Fruit fly (Drosophila melanogaster) whole organism: ENCODE data around the gene mtgo.

ENCODE experiments used
- CG8478 ChIP-seq: fragments of >200 bp; optimal IDR thresholded peaks from 2 replicates; lab custom pipeline; 2018; ENCODE audit warnings: inconsistent platforms
- Dll ChIP-seq: fragments of >200 bp; optimal IDR thresholded peaks from 2 replicates; lab custom pipeline; 2017
- EcR ChIP-seq, 2 experiments: fragments of >200 bp; optimal IDR thresholded peaks; 2 replicates each; lab custom pipeline; 2017; ENCODE audit warnings: missing biosample characterization in 2 of 2, missing genetic modification characterization in 2 of 2, missing genetic modification reagents in 2 of 2
- pan ChIP-seq: fragments of >200 bp; optimal IDR thresholded peaks from 2 replicates; lab custom pipeline; 2017
- psq ChIP-seq: fragments of >200 bp; optimal IDR thresholded peaks from 2 replicates; lab custom pipeline; 2017

DNA sequence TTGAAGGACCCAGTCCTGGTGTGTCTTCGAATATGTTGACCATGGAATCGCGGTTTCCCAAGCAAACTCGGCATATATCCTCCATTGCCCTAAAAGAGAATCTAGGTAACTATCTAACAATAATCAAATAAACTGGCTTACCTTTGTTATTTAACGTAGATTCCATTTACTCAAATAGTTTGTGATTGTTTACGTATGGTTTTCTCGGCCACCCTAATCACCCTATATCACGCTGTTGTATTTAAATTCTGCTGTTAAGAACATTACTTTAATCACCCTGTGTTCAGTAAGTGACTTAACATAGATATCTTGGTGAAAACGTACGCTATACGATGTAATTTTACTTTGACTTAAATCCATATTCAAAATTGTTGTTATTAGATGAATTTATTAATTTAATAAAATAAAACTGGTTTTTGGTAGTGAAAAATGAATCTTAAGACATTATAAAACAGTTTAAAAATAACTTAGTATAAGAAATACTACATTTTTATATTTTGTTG, 158.2 kb downstream of the mtgo start:
- TF ChIP-seq CG8478 (lab: Kevin White, UChicago), result no peak
- no peak for TF ChIP-seq EcR (GFP tag; optimal IDR thresholded peaks at IDR 0.05; lab: Kevin White, UChicago)
- TF ChIP-seq psq (lab: Kevin White, UChicago), result no peak
- no peak for TF ChIP-seq Dll
- TF ChIP-seq pan (lab: Kevin White, UChicago), result no peak
